Fruit fly (Drosophila melanogaster): ENCODE results near the gene Grip163.

Gene Grip163

dm6 chr3L:12037449-12038163 is 39.7 kb upstream of the Grip163 start (continued):
- TF ChIP-seq crp (GFP tag; optimal IDR thresholded peaks at IDR 0.05) (no peak), bab2 (GFP tag; optimal IDR thresholded peaks at IDR 0.05) (peak; percentile 31), dysf (GFP tag; IDR thresholded peaks at IDR 0.05) (peak; percentile 63; the same call in 2 of the 3 replicates), sob (GFP tag; IDR thresholded peaks at IDR 0.05) (peak; percentile 73), CG6272 (GFP tag; IDR thresholded peaks at IDR 0.05) (no peak), CG43689 (GFP tag; IDR thresholded peaks at IDR 0.05) (no peak), sens (GFP tag) (peak; percentile 94), MTF-1 (GFP tag; optimal IDR thresholded peaks at IDR 0.05; ENCODE audit: borderline replicate concordance) (no peak), CG18262 (tag; optimal IDR thresholded peaks at IDR 0.05) (peak; percentile 72), CG4854 (GFP tag; optimal IDR thresholded peaks at IDR 0.05) (peak; percentile 35), Oli (tag; optimal IDR thresholded peaks at IDR 0.05) (peak; percentile 45), kni (GFP tag; optimal IDR thresholded peaks at IDR 0.05) (no peak), hbn (GFP tag; IDR thresholded peaks at IDR 0.05; ENCODE audit: partially characterized antibody) (no peak), CG11695 (GFP tag; IDR thresholded peaks at IDR 0.05) (peak; percentile 66), az2 (GFP tag; optimal IDR thresholded peaks at IDR 0.05) (peak; percentile 39), vvl (GFP tag; IDR thresholded peaks at IDR 0.05) (peak; percentile 73), CG14965 (GFP tag; optimal IDR thresholded peaks at IDR 0.05; ENCODE audit: borderline replicate concordance) (no peak), sqz (GFP tag; optimal IDR thresholded peaks at IDR 0.05) (no peak), CG2889 (GFP tag; IDR thresholded peaks at IDR 0.05) (no peak), kay (GFP tag; optimal IDR thresholded peaks at IDR 0.05) (no peak), jumu (GFP tag; optimal IDR thresholded peaks at IDR 0.05) (no peak), unpg (GFP tag; optimal IDR thresholded peaks at IDR 0.05) (peak; percentile 3), nom (GFP tag; optimal IDR thresholded peaks at IDR 0.05) (no peak), CG30403 (GFP tag; optimal IDR thresholded peaks at IDR 0.05) (no peak), pnt (GFP tag; optimal IDR thresholded peaks at IDR 0.05) (no peak), ara (GFP tag; IDR thresholded peaks at IDR 0.05) (peak; percentile 55; the same call in 1 of the 2 replicates), CG11093 (GFP tag; IDR thresholded peaks at IDR 0.05) (no peak), CG7745 (tag; optimal IDR thresholded peaks at IDR 0.05) (no peak), Dll (GFP tag; IDR thresholded peaks at IDR 0.05; ENCODE audit: partially characterized antibody) (no peak), D19B (GFP tag; optimal IDR thresholded peaks at IDR 0.05) (no peak), CG8478 (optimal IDR thresholded peaks at IDR 0.05) (no peak), stwl (tag; optimal IDR thresholded peaks at IDR 0.05) (peak; percentile 23), Bgb (GFP tag; IDR thresholded peaks at IDR 0.05; ENCODE audit: partially characterized antibody) (no peak), CG15073 (GFP tag; optimal IDR thresholded peaks at IDR 0.05) (no peak), Stat92E (GFP tag; optimal IDR thresholded peaks at IDR 0.05) (no peak), CG34422 (GFP tag; IDR thresholded peaks at IDR 0.05) (0 out of 3 replicates have a peak, but pooled peaks have one; percentile 39), NK7.1 (GFP tag; optimal IDR thresholded peaks at IDR 0.05) (no peak), Sin3A (optimal IDR thresholded peaks at IDR 0.05) (no peak), CG10565 (GFP tag; optimal IDR thresholded peaks at IDR 0.05) (no peak), sc (optimal IDR thresholded peaks at IDR 0.05) (no peak), sc (GFP tag; optimal IDR thresholded peaks at IDR 0.05) (peak; percentile 30), CG4730 (GFP tag; IDR thresholded peaks at IDR 0.05) (peak; percentile 38; the same call in 1 of the 2 replicates), CG13624 (GFP tag; optimal IDR thresholded peaks at IDR 0.05) (no peak), bigmax (GFP tag; optimal IDR thresholded peaks at IDR 0.05) (no peak), MESR4 (GFP tag; optimal IDR thresholded peaks at IDR 0.05) (no peak), psq (GFP tag; optimal IDR thresholded peaks at IDR 0.05) (no peak), fd102C (GFP tag; optimal IDR thresholded peaks at IDR 0.05) (no peak), CoRest (tag; optimal IDR thresholded peaks at IDR 0.05) (peak; percentile 27), chinmo (GFP tag; IDR thresholded peaks at IDR 0.05; ENCODE audit: partially characterized antibody) (no peak), jigr1 (GFP tag; IDR thresholded peaks at IDR 0.05) (no peak)
